Fruit fly (Drosophila melanogaster) whole organism, embryonic: ENCODE results near the gene CG5853.

Source experiments
- ATbp ChIP-seq: fragments of 200-800 bp; sonication (Bioruptor generic); optimal IDR thresholded peaks from 2 replicates; lab custom pipeline; 2017; ENCODE audit warnings: missing biosample characterization, mild to moderate bottlenecking, missing genetic modification characterization, missing genetic modification reagents
- Adf1 ChIP-seq: fragments of 200-800 bp; sonication (Bioruptor generic); IDR thresholded peaks from 2 replicates; pipeline ENCODE4 v1.3.6; 2022; ENCODE audit warnings: missing biosample characterization, missing genetic modification characterization
- Blimp-1 ChIP-seq: fragments of 200-800 bp; sonication (Bioruptor generic); optimal IDR thresholded peaks from 3 replicates; lab custom pipeline; 2018; ENCODE audit warnings: missing biosample characterization, missing genetic modification characterization, mild to moderate bottlenecking, moderate library complexity, missing genetic modification reagents
- CG10267 ChIP-seq: fragments of 200-800 bp; sonication (Bioruptor generic); optimal IDR thresholded peaks from 2 replicates; lab custom pipeline; 2018; ENCODE audit warnings: missing biosample characterization, mild to moderate bottlenecking, missing genetic modification characterization, moderate library complexity
- CG10959 ChIP-seq: fragments of 200-800 bp; sonication (Bioruptor generic); IDR thresholded peaks from 2 replicates; pipeline ENCODE4 v1.3.6; 2022; ENCODE audit warnings: missing biosample characterization, missing genetic modification characterization
- CG12236 ChIP-seq: fragments of 200-800 bp; sonication (Bioruptor generic); optimal IDR thresholded peaks from 2 replicates; lab custom pipeline; 2016; ENCODE audit warnings: missing biosample characterization, missing genetic modification characterization
- CG13424 ChIP-seq: fragments of 200-800 bp; sonication (Bioruptor generic); optimal IDR thresholded peaks from 2 replicates; lab custom pipeline; 2019; ENCODE audit warnings: missing biosample characterization, mild to moderate bottlenecking, missing genetic modification characterization, moderate library complexity
- CG1529 ChIP-seq: fragments of 200-800 bp; sonication (Bioruptor generic); optimal IDR thresholded peaks from 3 replicates; lab custom pipeline; 2018; ENCODE audit warnings: missing biosample characterization, missing genetic modification characterization
- CG1603 ChIP-seq: fragments of 200-800 bp; sonication (Bioruptor generic); optimal IDR thresholded peaks from 2 replicates; lab custom pipeline; 2019; ENCODE audit warnings: missing biosample characterization, mild to moderate bottlenecking, missing genetic modification characterization, moderate library complexity
- CG16813 ChIP-seq: fragments of 200-800 bp; sonication (Bioruptor generic); IDR thresholded peaks from 3 replicates; pipeline ENCODE4 v1.3.6; 2022; ENCODE audit warnings: missing biosample characterization, missing genetic modification characterization; ENCODE audit not compliant: partially characterized antibody
- CG17912 ChIP-seq: fragments of 200-800 bp; sonication (Bioruptor generic); optimal IDR thresholded peaks from 2 replicates; lab custom pipeline; 2018; ENCODE audit warnings: missing biosample characterization, mild to moderate bottlenecking, missing genetic modification characterization
- CG18011 ChIP-seq: fragments of 200-800 bp; sonication (Bioruptor generic); optimal IDR thresholded peaks from 2 replicates; lab custom pipeline; 2017; ENCODE audit warnings: missing biosample characterization, missing genetic modification characterization, mild to moderate bottlenecking, moderate library complexity, missing genotype
- CG2116 ChIP-seq: fragments of 200-800 bp; sonication (Bioruptor generic); optimal IDR thresholded peaks from 3 replicates; lab custom pipeline; 2018; ENCODE audit warnings: missing biosample characterization, mild to moderate bottlenecking, missing genetic modification characterization
- CG2202 ChIP-seq: fragments of 200-800 bp; sonication (Bioruptor generic); optimal IDR thresholded peaks from 2 replicates; lab custom pipeline; 2018; ENCODE audit warnings: missing biosample characterization, mild to moderate bottlenecking, missing genetic modification characterization
- CG2889 ChIP-seq: fragments of 200-800 bp; sonication (Bioruptor generic); IDR thresholded peaks from 3 replicates; pipeline ENCODE4 v1.3.6; 2022; ENCODE audit warnings: missing biosample characterization, missing genetic modification characterization
- CG4328 ChIP-seq: fragments of 200-800 bp; sonication (Bioruptor generic); optimal IDR thresholded peaks from 3 replicates; lab custom pipeline; 2017; ENCODE audit warnings: missing biosample characterization, missing genetic modification reagents, missing genetic modification characterization
- CG4424 ChIP-seq: fragments of 200-800 bp; sonication (Bioruptor generic); optimal IDR thresholded peaks from 3 replicates; lab custom pipeline; 2016; ENCODE audit warnings: missing biosample characterization, missing genetic modification characterization
- CG4854 ChIP-seq: fragments of 200-800 bp; sonication (Bioruptor generic); optimal IDR thresholded peaks from 2 replicates; lab custom pipeline; 2016; ENCODE audit warnings: missing biosample characterization, missing genetic modification characterization, inconsistent platforms
- CG7271 ChIP-seq: fragments of 200-800 bp; sonication (Bioruptor generic); optimal IDR thresholded peaks from 2 replicates; lab custom pipeline; 2018; ENCODE audit warnings: missing biosample characterization, mild to moderate bottlenecking, missing genetic modification characterization, moderate library complexity
- CG8281 ChIP-seq: fragments of 200-800 bp; sonication (Bioruptor generic); optimal IDR thresholded peaks from 2 replicates; lab custom pipeline; 2018; ENCODE audit warnings: missing biosample characterization, mild to moderate bottlenecking, missing genetic modification characterization, moderate library complexity
- CG8388 ChIP-seq: fragments of 200-800 bp; sonication (Bioruptor generic); optimal IDR thresholded peaks from 2 replicates; lab custom pipeline; 2019; ENCODE audit warnings: missing biosample characterization, mild to moderate bottlenecking, missing genetic modification characterization, moderate library complexity
- CG8924 ChIP-seq: fragments of 200-800 bp; optimal IDR thresholded peaks from 3 replicates; lab custom pipeline; 2019; ENCODE audit warnings: missing biosample characterization, mild to moderate bottlenecking, missing genetic modification characterization, moderate library complexity
- CG9876 ChIP-seq: fragments of 200-800 bp; sonication (Bioruptor generic); optimal IDR thresholded peaks from 2 replicates; lab custom pipeline; 2016; ENCODE audit warnings: missing biosample characterization, missing genetic modification characterization
- Camta ChIP-seq: fragments of 200-800 bp; sonication (Bioruptor generic); optimal IDR thresholded peaks from 2 replicates; lab custom pipeline; 2016; ENCODE audit warnings: missing biosample characterization, missing genetic modification characterization
- D19A ChIP-seq: fragments of 200-800 bp; optimal IDR thresholded peaks from 3 replicates; lab custom pipeline; 2019; ENCODE audit warnings: missing biosample characterization, mild to moderate bottlenecking, missing genetic modification characterization, moderate library complexity
- Doc2 ChIP-seq: fragments of 200-800 bp; sonication (Bioruptor generic); IDR thresholded peaks from 2 replicates; pipeline ENCODE4 v1.3.6; 2022; ENCODE audit warnings: missing biosample characterization, missing genetic modification characterization
- Eip74EF ChIP-seq, 2 experiments: fragments of 200-800 bp in 1 of 2; fragments of >200 bp in 1 of 2; sonication (Bioruptor generic) in 1 of 2; optimal IDR thresholded peaks; 2 replicates each; lab custom pipeline; 2017 to 2019; ENCODE audit warnings: missing biosample characterization in 2 of 2, missing genetic modification characterization in 2 of 2, mild to moderate bottlenecking in 1 of 2, moderate library complexity in 1 of 2
- Fer2 ChIP-seq: fragments of 200-800 bp; sonication (Bioruptor generic); optimal IDR thresholded peaks from 2 replicates; lab custom pipeline; 2018; ENCODE audit warnings: missing biosample characterization, mild to moderate bottlenecking, missing genetic modification characterization, moderate library complexity
- H15 ChIP-seq: fragments of 200-800 bp; sonication (Bioruptor generic); IDR thresholded peaks from 3 replicates; pipeline ENCODE4 v1.3.6; 2022; ENCODE audit warnings: missing biosample characterization, missing genetic modification characterization
- Hr39 ChIP-seq: fragments of >200 bp; optimal IDR thresholded peaks from 2 replicates; lab custom pipeline; 2017
- Nf-YC ChIP-seq: fragments of 200-800 bp; optimal IDR thresholded peaks from 3 replicates; lab custom pipeline; 2019; ENCODE audit warnings: missing biosample characterization, mild to moderate bottlenecking, missing genetic modification characterization, moderate library complexity
- Poxn ChIP-seq: fragments of 200-800 bp; sonication (Bioruptor generic); IDR thresholded peaks from 2 replicates; pipeline ENCODE4 v1.3.6; 2022; ENCODE audit warnings: missing biosample characterization, missing genetic modification characterization
- Side ChIP-seq: fragments of 200-800 bp; sonication (Bioruptor generic); optimal IDR thresholded peaks from 2 replicates; lab custom pipeline; 2016; ENCODE audit warnings: missing biosample characterization, missing genetic modification characterization
- Tbp ChIP-seq: fragments of >200 bp; optimal IDR thresholded peaks from 2 replicates; lab custom pipeline; 2018; ENCODE audit warnings: missing biosample characterization, missing genetic modification characterization
- Usf ChIP-seq: fragments of 200-800 bp; sonication (Bioruptor generic); optimal IDR thresholded peaks from 2 replicates; lab custom pipeline; 2017; ENCODE audit warnings: missing genotype, missing biosample characterization, missing genetic modification characterization
- ash1 ChIP-seq: fragments of 200-800 bp; sonication (Bioruptor generic); optimal IDR thresholded peaks from 2 replicates; lab custom pipeline; 2018; ENCODE audit warnings: missing biosample characterization, mild to moderate bottlenecking, missing genetic modification characterization
- dati ChIP-seq: fragments of 200-800 bp; sonication (Bioruptor generic); IDR thresholded peaks from 2 replicates; pipeline ENCODE4 v1.3.6; 2022; ENCODE audit warnings: missing biosample characterization, missing genetic modification characterization
- fd3F ChIP-seq: fragments of 200-800 bp; sonication (Bioruptor generic); optimal IDR thresholded peaks from 2 replicates; lab custom pipeline; 2018; ENCODE audit warnings: missing biosample characterization, mild to moderate bottlenecking, missing genetic modification characterization, moderate library complexity
- fd64A ChIP-seq: fragments of 200-800 bp; sonication (Bioruptor generic); optimal IDR thresholded peaks from 3 replicates; lab custom pipeline; 2018; ENCODE audit warnings: missing biosample characterization, mild to moderate bottlenecking, missing genetic modification characterization
- fru ChIP-seq: fragments of >200 bp; optimal IDR thresholded peaks from 2 replicates; lab custom pipeline; 2017
- ftz-f1 ChIP-seq: fragments of 200-800 bp; sonication (Bioruptor generic); optimal IDR thresholded peaks from 2 replicates; lab custom pipeline; 2016; ENCODE audit warnings: missing biosample characterization, missing genetic modification characterization
- gsb-n ChIP-seq: fragments of 200-800 bp; sonication (Bioruptor generic); optimal IDR thresholded peaks from 3 replicates; lab custom pipeline; 2018; ENCODE audit warnings: missing biosample characterization, mild to moderate bottlenecking, missing genetic modification characterization
- kah ChIP-seq: fragments of 200-800 bp; sonication (Bioruptor generic); optimal IDR thresholded peaks from 2 replicates; lab custom pipeline; 2018; ENCODE audit warnings: missing biosample characterization, mild to moderate bottlenecking, missing genetic modification characterization
- lab ChIP-seq: fragments of 200-800 bp; sonication (Bioruptor generic); optimal IDR thresholded peaks from 3 replicates; lab custom pipeline; 2017; ENCODE audit warnings: missing biosample characterization, missing genetic modification characterization, mild to moderate bottlenecking, moderate library complexity, missing genetic modification reagents
- lbe ChIP-seq: fragments of 200-800 bp; sonication (Bioruptor generic); optimal IDR thresholded peaks from 2 replicates; lab custom pipeline; 2016; ENCODE audit warnings: missing biosample characterization, mild to moderate bottlenecking, missing genetic modification characterization
- maf-S ChIP-seq: fragments of 200-800 bp; sonication (Bioruptor generic); optimal IDR thresholded peaks from 2 replicates; lab custom pipeline; 2016; ENCODE audit warnings: missing biosample characterization, missing genetic modification characterization
- p53 ChIP-seq: fragments of 200-800 bp; sonication (Bioruptor generic); optimal IDR thresholded peaks from 2 replicates; lab custom pipeline; 2016; ENCODE audit warnings: missing biosample characterization, missing genetic modification characterization
- slbo ChIP-seq: fragments of 200-800 bp; sonication (Bioruptor generic); IDR thresholded peaks from 2 replicates; pipeline ENCODE4 v1.3.6; 2022; ENCODE audit warnings: missing biosample characterization, missing genetic modification characterization
- sob ChIP-seq: fragments of 200-800 bp; sonication (Bioruptor generic); IDR thresholded peaks from 2 replicates; pipeline ENCODE4 v1.3.6; 2022; ENCODE audit warnings: missing biosample characterization, missing genetic modification characterization
- sr ChIP-seq: fragments of 200-800 bp; sonication (Bioruptor generic); IDR thresholded peaks from 3 replicates; pipeline ENCODE4 v1.3.6; 2022; ENCODE audit warnings: missing biosample characterization, missing genetic modification characterization
- zfh1 ChIP-seq: fragments of 200-800 bp; sonication (Bioruptor generic); IDR thresholded peaks from 3 replicates; pipeline ENCODE4 v1.3.6; 2022; ENCODE audit warnings: missing biosample characterization, missing genetic modification characterization

Gene CG5853

dm6 chr2L:9938631-9939256 lies 8.7 kb downstream of the CG5853 start, which contains the start of the genes Datp and CG4619 (continued):
- no peak for TF ChIP-seq Adf1 (GFP tag; lab: Robert Waterston, UW)
- no peak for TF ChIP-seq Doc2 (GFP tag; lab: Robert Waterston, UW)
- no peak for TF ChIP-seq Poxn (GFP tag; lab: Robert Waterston, UW)
- no peak for TF ChIP-seq fd3F (GFP tag; lab: Kevin White, UChicago)
- TF ChIP-seq maf-S (GFP tag; lab: Kevin White, UChicago), result peak; percentile 25
- no peak for TF ChIP-seq CG8281 (tag; lab: Kevin White, UChicago)
- no peak for TF ChIP-seq CG8388
- peak; percentile 2 for TF ChIP-seq CG4424
- no peak for TF ChIP-seq Eip74EF (GFP tag; optimal IDR thresholded peaks at IDR 0.05; lab: Kevin White, UChicago)
- peak; percentile 64 for TF ChIP-seq lab (GFP tag; lab: Kevin White, UChicago)
- peak; percentile 16 for TF ChIP-seq CG4854 (GFP tag; lab: Kevin White, UChicago)
- no peak for TF ChIP-seq CG1529
- peak; percentile 71 for TF ChIP-seq slbo (GFP tag; lab: Robert Waterston, UW)
- TF ChIP-seq CG12236 (GFP tag; lab: Kevin White, UChicago), result no peak
- TF ChIP-seq CG8924 (tag; lab: Kevin White, UChicago), result no peak
- TF ChIP-seq dati (GFP tag; lab: Robert Waterston, UW), result no peak
- TF ChIP-seq ftz-f1, result no peak
- no peak for TF ChIP-seq Fer2 (tag; lab: Kevin White, UChicago)
- no peak for TF ChIP-seq CG18011 (GFP tag; lab: Kevin White, UChicago)
- no peak for TF ChIP-seq CG7271
- no peak for TF ChIP-seq CG4328 (GFP tag; lab: Kevin White, UChicago)
- peak; percentile 65; the same call in 2 of the 3 replicates for TF ChIP-seq H15 (GFP tag; lab: Robert Waterston, UW)
- TF ChIP-seq Nf-YC (tag; lab: Kevin White, UChicago), result no peak
- TF ChIP-seq ash1, result no peak
- peak; percentile 21 for TF ChIP-seq lbe (GFP tag; lab: Kevin White, UChicago)
- peak; percentile 52; the same call in 2 of the 3 replicates for TF ChIP-seq zfh1 (GFP tag; lab: Robert Waterston, UW)
- TF ChIP-seq CG13424 (tag; lab: Kevin White, UChicago), result peak; percentile 3
- no peak for TF ChIP-seq CG10959
- no peak for TF ChIP-seq ATbp (GFP tag; lab: Kevin White, UChicago)
- peak; percentile 97 for TF ChIP-seq kah (GFP tag; lab: Kevin White, UChicago)
- peak; percentile 87 for TF ChIP-seq sob (GFP tag; lab: Robert Waterston, UW)
- TF ChIP-seq Camta, result no peak
- TF ChIP-seq gsb-n (tag; lab: Kevin White, UChicago), result no peak
- TF ChIP-seq Blimp-1 (GFP tag; lab: Kevin White, UChicago), result no peak
- TF ChIP-seq p53 (GFP tag; lab: Kevin White, UChicago), result no peak
- no peak for TF ChIP-seq fd64A (GFP tag; lab: Kevin White, UChicago)
- peak; percentile 48 for TF ChIP-seq CG9876 (GFP tag; lab: Kevin White, UChicago)
- TF ChIP-seq CG2889 (GFP tag; lab: Robert Waterston, UW), result 0 out of 3 replicates have a peak, but pooled peaks have one; percentile 6
- no peak for TF ChIP-seq sr (GFP tag; lab: Robert Waterston, UW)
- TF ChIP-seq CG2116 (GFP tag; lab: Kevin White, UChicago), result peak; percentile 29
- no peak for TF ChIP-seq Usf (GFP tag; lab: Kevin White, UChicago)
- no peak for TF ChIP-seq CG2202 (tag; lab: Kevin White, UChicago)
- no peak for TF ChIP-seq CG16813 (GFP tag; lab: Robert Waterston, UW)
- peak; percentile 27 for TF ChIP-seq Side (GFP tag; lab: Kevin White, UChicago)
- TF ChIP-seq CG10267, result peak; percentile 92
- TF ChIP-seq D19A, result no peak
- peak; percentile 56 for TF ChIP-seq CG17912 (GFP tag; lab: Kevin White, UChicago)
- TF ChIP-seq Hr39 (lab: Kevin White, UChicago), result no peak
- TF ChIP-seq CG1603, result peak; percentile 74
- TF ChIP-seq fru, result no peak
- no peak for TF ChIP-seq Tbp (GFP tag; lab: Kevin White, UChicago)
